Worm (Caenorhabditis elegans) whole organism, early embryonic: ENCODE data around the gene trap-4.
"Not testable (repeated sequence)": the region's sequence is repeated elsewhere in the genome, so short reads cannot be mapped to it uniquely, and the experiment has no call there.

Experiments
- B0310.2 ChIP-seq: sonication (generic microtip); optimal IDR thresholded peaks from 2 replicates; lab custom pipeline; 2016; ENCODE audit warnings: mild to moderate bottlenecking, missing genetic modification characterization, missing compliant biosample characterization
- F13C5.2 ChIP-seq: sonication (generic microtip); optimal IDR thresholded peaks from 2 replicates; lab custom pipeline; 2017; ENCODE audit warnings: mild to moderate bottlenecking, missing genetic modification characterization, inconsistent platforms, missing compliant biosample characterization
- aly-1 ChIP-seq: sonication (generic microtip); optimal IDR thresholded peaks from 2 replicates; lab custom pipeline; 2016; ENCODE audit warnings: missing genetic modification characterization, missing compliant biosample characterization
- ama-1 ChIP-seq: fragments of 150-350 bp; optimal IDR thresholded peaks from 2 replicates; lab custom pipeline; 2014
- ceh-13 ChIP-seq: fragments of 200-800 bp; sonication (Bioruptor generic); optimal IDR thresholded peaks from 2 replicates; lab custom pipeline; 2018; ENCODE audit warnings: mild to moderate bottlenecking, missing genetic modification characterization, missing compliant biosample characterization
- ceh-36 ChIP-seq: sonication (generic microtip); optimal IDR thresholded peaks from 2 replicates; lab custom pipeline; 2016; ENCODE audit warnings: missing genetic modification characterization, inconsistent platforms, missing compliant biosample characterization
- ets-7 ChIP-seq: sonication (generic microtip); optimal IDR thresholded peaks from 2 replicates; lab custom pipeline; 2016; ENCODE audit warnings: missing genotype, missing genetic modification characterization, missing compliant biosample characterization
- flt-1 ChIP-seq: fragments of 200-800 bp; sonication (Bioruptor generic); IDR thresholded peaks from 2 replicates; pipeline ENCODE4 v1.3.6; 2022; ENCODE audit warnings: missing genetic modification characterization, missing compliant biosample characterization
- hmbx-1 ChIP-seq: sonication (generic microtip); optimal IDR thresholded peaks from 2 replicates; lab custom pipeline; 2016; ENCODE audit warnings: mild to moderate bottlenecking, missing genetic modification characterization, missing compliant biosample characterization
- hmg-4 ChIP-seq: fragments of 200-800 bp; sonication (Bioruptor generic); optimal IDR thresholded peaks from 2 replicates; lab custom pipeline; 2018; ENCODE audit warnings: mild to moderate bottlenecking, missing genetic modification characterization, missing compliant biosample characterization
- hnd-1 ChIP-seq: sonication (generic microtip); optimal IDR thresholded peaks from 2 replicates; lab custom pipeline; 2016; ENCODE audit warnings: missing genetic modification characterization, missing compliant biosample characterization
- pes-1 ChIP-seq: fragments of 200-800 bp; sonication (Bioruptor generic); IDR thresholded peaks from 2 replicates; pipeline ENCODE4 v1.3.6; 2022; ENCODE audit warnings: missing genetic modification reagents, missing genetic modification characterization, missing compliant biosample characterization
- scrt-1 ChIP-seq: fragments of 200-800 bp; sonication (Bioruptor generic); IDR thresholded peaks from 2 replicates; pipeline ENCODE4 v1.3.6; 2022; ENCODE audit warnings: missing genetic modification characterization, missing compliant biosample characterization
- sea-1 ChIP-seq: fragments of 200-800 bp; sonication (Bioruptor generic); conservative IDR thresholded peaks from 2 replicates; pipeline ENCODE4 v1.3.6; 2022; ENCODE audit warnings: missing genetic modification characterization, missing compliant biosample characterization
- tbx-11 ChIP-seq: fragments of 200-800 bp; sonication (Bioruptor generic); IDR thresholded peaks from 2 replicates; pipeline ENCODE4 v1.3.6; 2022; ENCODE audit warnings: missing genetic modification characterization, missing compliant biosample characterization
- tbx-37 ChIP-seq: fragments of 200-800 bp; sonication (Bioruptor generic); conservative IDR thresholded peaks from 2 replicates; pipeline ENCODE4 v1.3.6; 2022; ENCODE audit warnings: missing genetic modification reagents, missing genetic modification characterization, missing compliant biosample characterization
- tra-4 ChIP-seq: sonication (generic microtip); optimal IDR thresholded peaks from 2 replicates; lab custom pipeline; 2017; ENCODE audit warnings: missing genetic modification characterization, missing compliant biosample characterization

Gene trap-4

ce11 chrIII:11920187-11920785 lies at the start of gene trap-4, which contains the start of gene ccf-1:
TSS of gene trap-4 (plus strand) at chrIII:11920735.
TSS of gene ccf-1 (minus strand) at chrIII:11920237.
- TF ChIP-seq tbx-37 (GFP tag; lab: Robert Waterston, UW) = no peak

- no peak for TF ChIP-seq hmbx-1 (tag; lab: Kevin White, UChicago)
Measured at ce11 chrIII:11871617-11872016, 48.9 kb upstream of the trap-4 start.

ce11 chrIII:11874242-11874641 lies 46.3 kb upstream of the trap-4 start:
- no peak for TF ChIP-seq ceh-13 (GFP tag; lab: Kevin White, UChicago)
- no peak for TF ChIP-seq tra-4 (tag; lab: Kevin White, UChicago)
- no peak for TF ChIP-seq tbx-11 (GFP tag; lab: Robert Waterston, UW)
- no peak for TF ChIP-seq sea-1
- TF ChIP-seq ama-1 (lab: Kevin White, UChicago) = no peak
- no peak for TF ChIP-seq tbx-37 (GFP tag; lab: Robert Waterston, UW)
- no peak for TF ChIP-seq aly-1 (tag; lab: Kevin White, UChicago)
- TF ChIP-seq hmbx-1 (tag; lab: Kevin White, UChicago) = no peak
- no peak for TF ChIP-seq ceh-36 (tag; lab: Kevin White, UChicago)
- TF ChIP-seq ets-7 (tag; lab: Kevin White, UChicago) = no peak

- TF ChIP-seq ets-7 (tag; lab: Kevin White, UChicago) (no peak), tbx-11 (GFP tag; lab: Robert Waterston, UW) (no peak), aly-1 (tag; lab: Kevin White, UChicago) (no peak), tra-4 (tag; lab: Kevin White, UChicago) (no peak), flt-1 (GFP tag; lab: Robert Waterston, UW) (no peak), F13C5.2 (tag; lab: Kevin White, UChicago) (no peak), hmbx-1 (tag; lab: Kevin White, UChicago) (no peak), hnd-1 (tag; lab: Kevin White, UChicago) (no peak), ceh-13 (GFP tag; lab: Kevin White, UChicago) (no peak), scrt-1 (GFP tag; lab: Robert Waterston, UW) (no peak), B0310.2 (no peak)
Measured at ce11 chrIII:11876130-11876529, 44.4 kb upstream of the trap-4 start.

ce11 chrIII:11878751-11879150 lies 41.8 kb upstream of the trap-4 start, which contains the start of gene Y56A3A.6:
TSS of gene Y56A3A.6 (minus strand) at chrIII:11878803.
- no peak for TF ChIP-seq ceh-36 (tag; lab: Kevin White, UChicago)
- no peak for TF ChIP-seq ama-1 (lab: Kevin White, UChicago)
- TF ChIP-seq aly-1 (tag; lab: Kevin White, UChicago) = no peak
- no peak for TF ChIP-seq ets-7 (tag; lab: Kevin White, UChicago)
- no peak for TF ChIP-seq tbx-37 (GFP tag; lab: Robert Waterston, UW)
- TF ChIP-seq B0310.2 = no peak
- TF ChIP-seq hmg-4 (GFP tag; lab: Kevin White, UChicago) = no peak
- TF ChIP-seq tra-4 (tag; lab: Kevin White, UChicago) = no peak
- no peak for TF ChIP-seq hnd-1 (tag; lab: Kevin White, UChicago)
- no peak for TF ChIP-seq pes-1 (GFP tag; lab: Robert Waterston, UW)

ce11 chrIII:11881549-11881948 lies 39.0 kb upstream of the trap-4 start:
- no peak for TF ChIP-seq hmbx-1 (tag; lab: Kevin White, UChicago)
- TF ChIP-seq ceh-13 (GFP tag; lab: Kevin White, UChicago) = no peak
- TF ChIP-seq tra-4 (tag; lab: Kevin White, UChicago) = no peak
- TF ChIP-seq B0310.2 = no peak
- TF ChIP-seq sea-1 = no peak
- no peak for TF ChIP-seq ceh-36 (tag; lab: Kevin White, UChicago)
- TF ChIP-seq hmg-4 (GFP tag; lab: Kevin White, UChicago) = no peak
- no peak for TF ChIP-seq F13C5.2 (tag; lab: Kevin White, UChicago)
- TF ChIP-seq flt-1 (GFP tag; lab: Robert Waterston, UW) = no peak
- TF ChIP-seq scrt-1 (GFP tag; lab: Robert Waterston, UW) = no peak
- TF ChIP-seq pes-1 (GFP tag; lab: Robert Waterston, UW) = no peak

- TF ChIP-seq hnd-1 (tag; lab: Kevin White, UChicago); sea-1; hmbx-1 (tag; lab: Kevin White, UChicago): not testable (repeated sequence)
Measured at ce11 chrIII:11883694-11884093, 36.8 kb upstream of the trap-4 start, which contains the start of gene fbxb-22. TSS of gene fbxb-22 (minus strand) at chrIII:11883754.

- TF ChIP-seq scrt-1 (GFP tag; lab: Robert Waterston, UW) (no peak), ama-1 (lab: Kevin White, UChicago) (no peak), sea-1 (no peak), ets-7 (tag; lab: Kevin White, UChicago) (no peak), aly-1 (tag; lab: Kevin White, UChicago) (no peak), tra-4 (tag; lab: Kevin White, UChicago) (no peak), B0310.2 (no peak), F13C5.2 (tag; lab: Kevin White, UChicago) (no peak), ceh-13 (GFP tag; lab: Kevin White, UChicago) (no peak), flt-1 (GFP tag; lab: Robert Waterston, UW) (no peak)
Measured at ce11 chrIII:11891335-11891734, 29.2 kb upstream of the trap-4 start, which contains the start of gene faah-5. TSS of gene faah-5 (minus strand) at chrIII:11891435.
